Fruit fly (Drosophila melanogaster) whole organism, embryonic: Measurements from ENCODE around the gene zfh2.

Source experiments
- Adf1 ChIP-seq: fragments of 200-800 bp; sonication (Bioruptor generic); IDR thresholded peaks from 2 replicates; pipeline ENCODE4 v1.3.6; 2022; ENCODE audit warnings: missing biosample characterization, missing genetic modification characterization
- Atf6 ChIP-seq: fragments of 200-800 bp; sonication (Bioruptor generic); IDR thresholded peaks from 2 replicates; pipeline ENCODE4 v1.3.6; 2022; ENCODE audit warnings: missing biosample characterization, missing genetic modification characterization
- BEAF-32 ChIP-seq: fragments of 200-800 bp; sonication (Bioruptor generic); optimal IDR thresholded peaks from 3 replicates; lab custom pipeline; 2017; ENCODE audit warnings: missing biosample characterization, missing genetic modification characterization, mild to moderate bottlenecking, moderate library complexity, missing genetic modification reagents
- Bteb2 ChIP-seq: fragments of 200-800 bp; sonication (Bioruptor generic); optimal IDR thresholded peaks from 2 replicates; lab custom pipeline; 2016; ENCODE audit warnings: missing biosample characterization, missing genetic modification characterization
- CG10147 ChIP-seq: fragments of 200-800 bp; sonication (Bioruptor generic); optimal IDR thresholded peaks from 2 replicates; lab custom pipeline; 2019; ENCODE audit warnings: missing biosample characterization, mild to moderate bottlenecking, missing genetic modification characterization, moderate library complexity
- CG11398 ChIP-seq: fragments of 200-800 bp; sonication (Bioruptor generic); optimal IDR thresholded peaks from 2 replicates; lab custom pipeline; 2016; ENCODE audit warnings: missing biosample characterization, missing genetic modification characterization
- CG13296 ChIP-seq: fragments of 200-800 bp; sonication (Bioruptor generic); optimal IDR thresholded peaks from 3 replicates; lab custom pipeline; 2018; ENCODE audit warnings: missing biosample characterization, mild to moderate bottlenecking, missing genetic modification characterization
- CG14710 ChIP-seq: fragments of 200-800 bp; sonication (Bioruptor generic); optimal IDR thresholded peaks from 3 replicates; lab custom pipeline; 2019; ENCODE audit warnings: missing biosample characterization, mild to moderate bottlenecking, missing genetic modification characterization, moderate library complexity
- CG15269 ChIP-seq: fragments of 200-800 bp; sonication (Bioruptor generic); optimal IDR thresholded peaks from 2 replicates; lab custom pipeline; 2018; ENCODE audit warnings: missing biosample characterization, mild to moderate bottlenecking, missing genetic modification characterization, moderate library complexity
- CG15601 ChIP-seq: fragments of 200-800 bp; sonication (Bioruptor generic); optimal IDR thresholded peaks from 3 replicates; lab custom pipeline; 2019; ENCODE audit warnings: missing biosample characterization, mild to moderate bottlenecking, missing genetic modification characterization, moderate library complexity
- CG30403 ChIP-seq: fragments of 200-800 bp; sonication (Bioruptor generic); optimal IDR thresholded peaks from 3 replicates; lab custom pipeline; 2016; ENCODE audit warnings: missing biosample characterization, missing genetic modification characterization
- CG3163 ChIP-seq: fragments of 200-800 bp; sonication (Bioruptor generic); optimal IDR thresholded peaks from 3 replicates; lab custom pipeline; 2016; ENCODE audit warnings: missing biosample characterization, missing genetic modification characterization
- CG33213 ChIP-seq: fragments of 200-800 bp; sonication (Bioruptor generic); optimal IDR thresholded peaks from 3 replicates; lab custom pipeline; 2016; ENCODE audit warnings: missing biosample characterization, missing genetic modification characterization
- CG3995 ChIP-seq: fragments of 200-800 bp; sonication (Bioruptor generic); optimal IDR thresholded peaks from 3 replicates; lab custom pipeline; 2016; ENCODE audit warnings: missing biosample characterization, missing genetic modification characterization
- CG5180 ChIP-seq: fragments of 200-800 bp; sonication (Bioruptor generic); optimal IDR thresholded peaks from 3 replicates; lab custom pipeline; 2017; ENCODE audit warnings: missing biosample characterization, missing genetic modification characterization, mild to moderate bottlenecking, moderate library complexity, missing genetic modification reagents
- CG6175 ChIP-seq: fragments of 200-800 bp; sonication (Bioruptor generic); IDR thresholded peaks from 3 replicates; pipeline ENCODE4 v1.3.6; 2022; ENCODE audit warnings: missing biosample characterization, missing genetic modification characterization
- CG6854 ChIP-seq: fragments of 200-800 bp; sonication (Bioruptor generic); optimal IDR thresholded peaks from 3 replicates; lab custom pipeline; 2017; ENCODE audit warnings: missing biosample characterization, mild to moderate bottlenecking, missing genetic modification characterization
- CG7357 ChIP-seq: fragments of 200-800 bp; sonication (Bioruptor generic); IDR thresholded peaks from 3 replicates; pipeline ENCODE4 v1.3.6; 2022; ENCODE audit warnings: missing biosample characterization, missing genetic modification characterization
- CG7839 ChIP-seq: fragments of 200-800 bp; sonication (Bioruptor generic); optimal IDR thresholded peaks from 3 replicates; lab custom pipeline; 2018; ENCODE audit warnings: missing biosample characterization, mild to moderate bottlenecking, missing genetic modification characterization, moderate library complexity
- CG8290 ChIP-seq, 3 experiments: fragments of 200-800 bp; sonication (Bioruptor generic); optimal IDR thresholded peaks; 2 replicates each; lab custom pipeline; 2016 to 2019; ENCODE audit warnings: missing biosample characterization in 3 of 3, missing genetic modification characterization in 3 of 3, mild to moderate bottlenecking in 2 of 3, moderate library complexity in 1 of 3
- CTCF ChIP-seq: fragments of 200-800 bp; sonication (Bioruptor generic); optimal IDR thresholded peaks from 2 replicates; lab custom pipeline; 2017; ENCODE audit warnings: missing biosample characterization, mild to moderate bottlenecking, missing genetic modification characterization, moderate library complexity
- CrebB ChIP-seq: fragments of 200-800 bp; sonication (Bioruptor generic); optimal IDR thresholded peaks from 3 replicates; lab custom pipeline; 2018; ENCODE audit warnings: missing biosample characterization, mild to moderate bottlenecking, missing genetic modification characterization
- Dad ChIP-seq: fragments of 200-800 bp; sonication (Bioruptor generic); optimal IDR thresholded peaks from 3 replicates; lab custom pipeline; 2016; ENCODE audit warnings: missing biosample characterization, missing genetic modification characterization
- E2f2 ChIP-seq: fragments of 200-800 bp; sonication (Bioruptor generic); IDR thresholded peaks from 2 replicates; pipeline ENCODE4 v1.3.6; 2022; ENCODE audit warnings: missing biosample characterization, missing genetic modification characterization
- Ets97D ChIP-seq: fragments of 200-800 bp; sonication (Bioruptor generic); optimal IDR thresholded peaks from 3 replicates; lab custom pipeline; 2016; ENCODE audit warnings: missing biosample characterization, missing genetic modification characterization
- HmgD ChIP-seq: fragments of 200-800 bp; sonication (Bioruptor generic); optimal IDR thresholded peaks from 3 replicates; lab custom pipeline; 2016; ENCODE audit warnings: missing biosample characterization, missing genetic modification characterization
- Hr78 ChIP-seq, 2 experiments: fragments of 200-800 bp in 1 of 2; fragments of >200 bp in 1 of 2; sonication (Bioruptor generic) in 1 of 2; optimal IDR thresholded peaks; 2 replicates each; lab custom pipeline; 2017 to 2019; ENCODE audit warnings: missing biosample characterization in 2 of 2, missing genetic modification characterization in 2 of 2, mild to moderate bottlenecking in 1 of 2, moderate library complexity in 1 of 2
- Jarid2 ChIP-seq: fragments of 200-800 bp; sonication (Bioruptor generic); optimal IDR thresholded peaks from 3 replicates; lab custom pipeline; 2017; ENCODE audit warnings: mild to moderate bottlenecking, missing biosample characterization, missing genetic modification reagents, missing genetic modification characterization
- Lhr ChIP-seq: fragments of 200-800 bp; sonication (Bioruptor generic); optimal IDR thresholded peaks from 3 replicates; lab custom pipeline; 2017; ENCODE audit warnings: mild to moderate bottlenecking, missing biosample characterization, missing genetic modification reagents, missing genetic modification characterization
- MBD-R2 ChIP-seq: fragments of 200-800 bp; sonication (Bioruptor generic); IDR thresholded peaks from 2 replicates; pipeline ENCODE4 v1.3.6; 2022; ENCODE audit warnings: missing biosample characterization, missing genetic modification characterization
- Med ChIP-seq: fragments of 200-800 bp; sonication (Bioruptor generic); peaks from one replicate; lab custom pipeline; 2016; ENCODE audit warnings: missing biosample characterization, missing genetic modification characterization, mild to moderate bottlenecking, inconsistent platforms, moderate library complexity
- Spps ChIP-seq: fragments of 200-800 bp; sonication (Bioruptor generic); optimal IDR thresholded peaks from 2 replicates; lab custom pipeline; 2018; ENCODE audit warnings: missing biosample characterization, mild to moderate bottlenecking, missing genetic modification characterization
- Stat92E ChIP-seq, 3 experiments: fragments of >200 bp in 2 of 3; fragments of 200-800 bp in 1 of 3; sonication (Bioruptor generic) in 1 of 3; optimal IDR thresholded peaks; 2 replicates each; lab custom pipeline; 2017 to 2019; ENCODE audit warnings: missing biosample characterization in 3 of 3, missing genetic modification characterization in 3 of 3, mild to moderate bottlenecking in 1 of 3, moderate library complexity in 1 of 3
- bab2 ChIP-seq: fragments of 200-800 bp; sonication (Bioruptor generic); optimal IDR thresholded peaks from 2 replicates; lab custom pipeline; 2016; ENCODE audit warnings: missing biosample characterization, missing genetic modification characterization
- corto ChIP-seq: fragments of 200-800 bp; sonication (Bioruptor generic); optimal IDR thresholded peaks from 2 replicates; lab custom pipeline; 2016; ENCODE audit warnings: missing biosample characterization, mild to moderate bottlenecking, missing genetic modification characterization, moderate library complexity
- crp ChIP-seq, 2 experiments: fragments of 200-800 bp; sonication (Bioruptor generic); optimal IDR thresholded peaks; 2 replicates in 1 of 2; 3 replicates in 1 of 2; lab custom pipeline; 2017; ENCODE audit warnings: missing biosample characterization in 2 of 2, missing genetic modification characterization in 2 of 2, mild to moderate bottlenecking in 1 of 2, moderate library complexity in 1 of 2
- dan ChIP-seq: fragments of 200-800 bp; sonication (Bioruptor generic); IDR thresholded peaks from 2 replicates; pipeline ENCODE4 v1.3.6; 2022; ENCODE audit warnings: missing biosample characterization, missing genetic modification characterization
- esg ChIP-seq: fragments of 200-800 bp; sonication (Bioruptor generic); conservative IDR thresholded peaks from 2 replicates; pipeline ENCODE4 v1.3.6; 2022; ENCODE audit warnings: missing biosample characterization, missing genetic modification characterization
- ftz-f1 ChIP-seq: fragments of 200-800 bp; sonication (Bioruptor generic); optimal IDR thresholded peaks from 2 replicates; lab custom pipeline; 2016; ENCODE audit warnings: missing biosample characterization, missing genetic modification characterization
- gfzf ChIP-seq: fragments of 200-800 bp; sonication (Bioruptor generic); optimal IDR thresholded peaks from 2 replicates; lab custom pipeline; 2016; ENCODE audit warnings: missing biosample characterization, mild to moderate bottlenecking, missing genetic modification characterization, moderate library complexity
- grau ChIP-seq: fragments of 200-800 bp; optimal IDR thresholded peaks from 3 replicates; lab custom pipeline; 2019; ENCODE audit warnings: missing biosample characterization, mild to moderate bottlenecking, missing genetic modification characterization, moderate library complexity
- her ChIP-seq: fragments of 200-800 bp; sonication (Bioruptor generic); optimal IDR thresholded peaks from 2 replicates; lab custom pipeline; 2016; ENCODE audit warnings: missing biosample characterization, missing genetic modification characterization
- hkb ChIP-seq, 2 experiments: fragments of 200-800 bp in 1 of 2; fragments of >200 bp in 1 of 2; sonication (Bioruptor generic) in 1 of 2; IDR thresholded peaks in 1 of 2; optimal IDR thresholded peaks in 1 of 2; 2 replicates each; pipeline versions ENCODE4 v1.3.6 to Lab custom; 2017 to 2022; ENCODE audit warnings: missing biosample characterization in 1 of 2, missing genetic modification characterization in 1 of 2
- lab ChIP-seq: fragments of 200-800 bp; sonication (Bioruptor generic); optimal IDR thresholded peaks from 3 replicates; lab custom pipeline; 2017; ENCODE audit warnings: missing biosample characterization, missing genetic modification characterization, mild to moderate bottlenecking, moderate library complexity, missing genetic modification reagents
- repo ChIP-seq: fragments of 200-800 bp; sonication (Bioruptor generic); optimal IDR thresholded peaks from 2 replicates; lab custom pipeline; 2016; ENCODE audit warnings: missing biosample characterization, missing genetic modification characterization
- rib ChIP-seq: fragments of 200-800 bp; sonication (Bioruptor generic); IDR thresholded peaks from 2 replicates; pipeline ENCODE4 v1.3.6; 2022; ENCODE audit warnings: missing biosample characterization, missing genetic modification characterization
- sd ChIP-seq: fragments of 200-800 bp; sonication (Bioruptor generic); optimal IDR thresholded peaks from 3 replicates; lab custom pipeline; 2018; ENCODE audit warnings: missing biosample characterization, mild to moderate bottlenecking, missing genetic modification characterization, moderate library complexity

Gene zfh2

DNA sequence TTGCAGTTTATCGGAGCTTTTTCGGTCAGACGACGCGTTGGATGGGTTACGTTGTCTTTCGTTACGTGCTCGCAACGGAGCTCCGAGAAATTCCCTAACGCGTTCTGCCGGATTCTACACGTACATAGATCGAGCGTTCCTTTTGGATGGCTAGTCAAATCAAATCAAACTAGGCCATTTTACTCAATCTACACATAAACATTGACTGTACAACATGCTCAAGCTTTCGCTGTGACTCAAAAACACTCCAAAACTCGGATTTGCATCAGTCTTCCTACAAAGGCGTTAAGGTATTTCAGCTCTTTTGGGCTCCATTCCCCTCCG is 56.2 kb downstream of the zfh2 start, which contains the start of gene Pur-alpha (continued):
- TF ChIP-seq corto (GFP tag; lab: Kevin White, UChicago) (peak; percentile 5), CG6175 (GFP tag; lab: Robert Waterston, UW) (no peak), ftz-f1 (peak; percentile 51), MBD-R2 (GFP tag; lab: Robert Waterston, UW) (peak; percentile 46; the same call in 1 of the 2 replicates), hkb (optimal IDR thresholded peaks at IDR 0.05; lab: Kevin White, UChicago) (peak; percentile 21), hkb (GFP tag; IDR thresholded peaks at IDR 0.05; lab: Robert Waterston, UW) (no peak), CG5180 (GFP tag; lab: Kevin White, UChicago) (peak; percentile 29), dan (GFP tag; lab: Robert Waterston, UW) (no peak), Med (peak; percentile 86), Lhr (peak; percentile 74), CG15601 (tag; lab: Kevin White, UChicago) (no peak), esg (GFP tag; lab: Robert Waterston, UW) (no peak), grau (tag; lab: Kevin White, UChicago) (peak; percentile 15), lab (GFP tag; lab: Kevin White, UChicago) (no peak), Stat92E (GFP tag; optimal IDR thresholded peaks at IDR 0.05; lab: Kevin White, UChicago) (no peak), HmgD (GFP tag; lab: Kevin White, UChicago) (peak; percentile 5), CG33213 (GFP tag; lab: Kevin White, UChicago) (no peak), CG8290 (GFP tag; optimal IDR thresholded peaks at IDR 0.05; lab: Kevin White, UChicago) (no peak), CG8290 (tag; optimal IDR thresholded peaks at IDR 0.05; lab: Kevin White, UChicago) (peak in 1 of 2 experiments; percentile 32), CG3163 (no peak), BEAF-32 (peak; percentile 29), E2f2 (GFP tag; lab: Robert Waterston, UW) (peak; percentile 36), CrebB (tag; lab: Kevin White, UChicago) (peak; percentile 12), sd (peak; percentile 60), Bteb2 (GFP tag; lab: Kevin White, UChicago) (peak; percentile 43), CG10147 (peak; percentile 16), CG3995 (GFP tag; lab: Kevin White, UChicago) (peak; percentile 76), Spps (no peak), CG30403 (GFP tag; lab: Kevin White, UChicago) (no peak), CG15269 (no peak), CG6854 (GFP tag; lab: Kevin White, UChicago) (peak; percentile 54), her (GFP tag; lab: Kevin White, UChicago) (peak; percentile 100), Hr78 (GFP tag; optimal IDR thresholded peaks at IDR 0.05; lab: Kevin White, UChicago) (no peak), Jarid2 (no peak), CG7357 (no peak), Dad (GFP tag; lab: Kevin White, UChicago) (no peak), CG7839 (no peak), repo (no peak), CTCF (GFP tag; lab: Kevin White, UChicago) (peak; percentile 67), Adf1 (GFP tag; lab: Robert Waterston, UW) (peak; percentile 44; the same call in 1 of the 2 replicates), CG13296 (GFP tag; lab: Kevin White, UChicago) (no peak), Ets97D (GFP tag; lab: Kevin White, UChicago) (peak; percentile 19), bab2 (no peak), CG14710 (tag; lab: Kevin White, UChicago) (peak; percentile 5), crp (GFP tag; optimal IDR thresholded peaks at IDR 0.05; lab: Kevin White, UChicago) (peak in 1 of 2 experiments; percentile 16), gfzf (GFP tag; lab: Kevin White, UChicago) (peak; percentile 93), rib (GFP tag; lab: Robert Waterston, UW) (no peak), CG11398 (GFP tag; lab: Kevin White, UChicago) (no peak), Atf6 (GFP tag; lab: Robert Waterston, UW) (no peak)
